Fruit fly (Drosophila melanogaster): ENCODE data around the gene CG7560.

The CG7560 gene

DNA sequence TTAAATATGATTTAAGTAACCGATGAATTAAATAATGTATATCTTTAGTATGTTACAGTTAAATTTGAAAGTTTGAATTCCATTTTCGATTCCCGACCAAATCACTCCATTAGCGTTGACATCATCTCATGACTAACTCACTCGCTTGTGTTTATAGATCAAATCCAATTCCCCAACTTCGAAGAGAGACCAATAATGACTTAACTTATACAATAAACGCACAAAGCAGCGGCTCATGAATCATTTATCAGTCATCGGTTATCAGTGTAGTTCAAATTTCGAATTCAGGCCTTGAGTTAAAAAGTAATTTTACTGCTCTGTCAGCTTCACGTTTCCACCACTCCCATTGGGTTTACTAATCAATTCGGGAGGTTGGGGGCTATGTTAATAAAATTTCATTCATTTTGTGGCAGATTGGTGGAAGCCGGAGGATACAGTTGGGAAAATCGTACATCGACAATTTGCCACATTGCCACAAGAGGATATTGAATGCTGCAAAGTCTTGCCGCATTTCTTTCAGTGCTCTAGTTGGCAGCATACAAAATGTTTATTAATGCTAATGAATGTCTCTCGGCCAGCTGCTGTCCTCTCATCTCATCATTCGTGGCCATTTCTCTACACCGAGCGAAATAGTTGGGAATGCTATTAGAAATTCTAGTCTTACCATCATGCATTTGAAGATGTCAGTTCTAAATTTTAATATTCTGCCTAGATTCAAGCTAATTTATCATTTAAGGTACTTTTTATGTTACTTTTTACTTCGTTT lies 16.5 kb upstream of the CG7560 start (continued):
- no peak; the same call in 1 of the 2 replicates for TF ChIP-seq CG32772 (GFP tag; IDR thresholded peaks at IDR 0.05)
- TF ChIP-seq CG2712 (tag; optimal IDR thresholded peaks at IDR 0.05) = peak; percentile 56
- no peak for TF ChIP-seq CG4730 (GFP tag; IDR thresholded peaks at IDR 0.05)
- peak; percentile 13; the same call in 1 of the 3 replicates for TF ChIP-seq CG11695 (GFP tag; IDR thresholded peaks at IDR 0.05)
- peak; percentile 29; the same call in 1 of the 2 replicates for TF ChIP-seq lmd (GFP tag; IDR thresholded peaks at IDR 0.05)
- TF ChIP-seq Xbp1 (GFP tag; optimal IDR thresholded peaks at IDR 0.05) = peak; percentile 41
- peak; percentile 15 for TF ChIP-seq CG10209 (GFP tag; optimal IDR thresholded peaks at IDR 0.05)
- peak in 1 of 2 experiments; percentile 38 for TF ChIP-seq bsh (GFP tag; optimal IDR thresholded peaks at IDR 0.05)
- no peak for TF ChIP-seq CG12071 (GFP tag; optimal IDR thresholded peaks at IDR 0.05)
- TF ChIP-seq lola (GFP tag; optimal IDR thresholded peaks at IDR 0.05) = peak in 1 of 3 experiments; percentile 15
- TF ChIP-seq peb (GFP tag; IDR thresholded peaks at IDR 0.05) = peak; percentile 11; the same call in 1 of the 2 replicates
- TF ChIP-seq D (optimal IDR thresholded peaks at IDR 0.05) = no peak
- TF ChIP-seq D (GFP tag; optimal IDR thresholded peaks at IDR 0.05) = peak; percentile 33
- peak; percentile 30 for TF ChIP-seq eyg (GFP tag; optimal IDR thresholded peaks at IDR 0.05)
- no peak for TF ChIP-seq Spps (tag; optimal IDR thresholded peaks at IDR 0.05)
- peak; percentile 27 for TF ChIP-seq NK7.1 (GFP tag; optimal IDR thresholded peaks at IDR 0.05)
- peak; percentile 48 for TF ChIP-seq CG1603 (tag; optimal IDR thresholded peaks at IDR 0.05)
- TF ChIP-seq CG7556 (GFP tag; optimal IDR thresholded peaks at IDR 0.05) = peak; percentile 48
- TF ChIP-seq CG18476 (GFP tag; optimal IDR thresholded peaks at IDR 0.05) = peak; percentile 17
- TF ChIP-seq CG9609 (GFP tag; optimal IDR thresholded peaks at IDR 0.05) = peak; percentile 38
- peak; percentile 39 for TF ChIP-seq CG30403 (GFP tag; optimal IDR thresholded peaks at IDR 0.05)
- no peak for TF ChIP-seq Ets65A (GFP tag)
- peak; percentile 43; the same call in 1 of the 2 replicates for TF ChIP-seq CG6689 (GFP tag; IDR thresholded peaks at IDR 0.05)
- TF ChIP-seq CG14014 (GFP tag; IDR thresholded peaks at IDR 0.05) = 0 out of 2 replicates have a peak, but pooled peaks have one; percentile 28
- peak; percentile 35 for TF ChIP-seq CG7786 (GFP tag; optimal IDR thresholded peaks at IDR 0.05)
- TF ChIP-seq ATbp (GFP tag; optimal IDR thresholded peaks at IDR 0.05) = peak; percentile 35
- TF ChIP-seq Hr51 (GFP tag; optimal IDR thresholded peaks at IDR 0.05) = peak in 1 of 2 experiments; percentile 48
- peak; percentile 23 for TF ChIP-seq chn (GFP tag; optimal IDR thresholded peaks at IDR 0.05)
- peak; percentile 43 for TF ChIP-seq mam (GFP tag; optimal IDR thresholded peaks at IDR 0.05)
- TF ChIP-seq Rx (GFP tag; IDR thresholded peaks at IDR 0.05) = peak; percentile 44; the same call in 1 of the 2 replicates
- TF ChIP-seq CG10267 (tag; optimal IDR thresholded peaks at IDR 0.05) = peak; percentile 29
- peak; percentile 63 for TF ChIP-seq CG12769 (tag; optimal IDR thresholded peaks at IDR 0.05)
- no peak for TF ChIP-seq wdn (GFP tag; IDR thresholded peaks at IDR 0.05)
- peak; percentile 33 for TF ChIP-seq tap (tag; optimal IDR thresholded peaks at IDR 0.05)
- peak; percentile 56 for TF ChIP-seq Xrp1 (GFP tag; IDR thresholded peaks at IDR 0.05)
- peak; percentile 23 for TF ChIP-seq trem (tag; optimal IDR thresholded peaks at IDR 0.05)
- TF ChIP-seq scrt (GFP tag; optimal IDR thresholded peaks at IDR 0.05) = no peak
- no peak for TF ChIP-seq CG13287 (GFP tag; IDR thresholded peaks at IDR 0.05; ENCODE audit: partially characterized antibody)
- TF ChIP-seq CG4424 (GFP tag; optimal IDR thresholded peaks at IDR 0.05) = peak; percentile 53
- peak; percentile 56 for TF ChIP-seq Sox100B (GFP tag; optimal IDR thresholded peaks at IDR 0.05)
- peak; percentile 33 for TF ChIP-seq trh (GFP tag; optimal IDR thresholded peaks at IDR 0.05)
- peak; percentile 66 for TF ChIP-seq gem (tag; optimal IDR thresholded peaks at IDR 0.05)
- no peak for TF ChIP-seq CG13894 (tag; optimal IDR thresholded peaks at IDR 0.05)
- TF ChIP-seq odd (GFP tag; optimal IDR thresholded peaks at IDR 0.05) = no peak
- TF ChIP-seq CG6175 (GFP tag; IDR thresholded peaks at IDR 0.05) = no peak
- peak; percentile 64 for TF ChIP-seq phol (tag; optimal IDR thresholded peaks at IDR 0.05)
- peak; percentile 13 for TF ChIP-seq pum (GFP tag; optimal IDR thresholded peaks at IDR 0.05)
- TF ChIP-seq CG31224 (GFP tag; IDR thresholded peaks at IDR 0.05) = 0 out of 2 replicates have a peak, but pooled peaks have one; percentile 4
- TF ChIP-seq CG15073 (GFP tag; optimal IDR thresholded peaks at IDR 0.05) = no peak
